Fruit fly (Drosophila melanogaster) whole organism, embryonic: ENCODE data around the gene CG34041.

ENCODE experiments used
- Antp ChIP-seq: fragments of 200-800 bp; sonication (Bioruptor generic); optimal IDR thresholded peaks from 3 replicates; lab custom pipeline; 2016; ENCODE audit warnings: missing biosample characterization, missing genetic modification characterization
- CG10565 ChIP-seq: fragments of 200-800 bp; sonication (Bioruptor generic); optimal IDR thresholded peaks from 3 replicates; lab custom pipeline; 2016; ENCODE audit warnings: missing biosample characterization, mild to moderate bottlenecking, missing genetic modification characterization
- CG10654 ChIP-seq: fragments of 200-800 bp; sonication (Bioruptor generic); optimal IDR thresholded peaks from 2 replicates; lab custom pipeline; 2016; ENCODE audit warnings: missing biosample characterization, missing genetic modification characterization
- CG11560 ChIP-seq: fragments of 200-800 bp; sonication (Bioruptor generic); IDR thresholded peaks from 3 replicates; pipeline ENCODE4 v1.3.6; 2022; ENCODE audit warnings: missing biosample characterization, missing genetic modification characterization
- CG12155 ChIP-seq: fragments of 200-800 bp; sonication (Bioruptor generic); optimal IDR thresholded peaks from 3 replicates; lab custom pipeline; 2016; ENCODE audit warnings: missing biosample characterization, missing genetic modification characterization
- CG12236 ChIP-seq: fragments of 200-800 bp; sonication (Bioruptor generic); optimal IDR thresholded peaks from 2 replicates; lab custom pipeline; 2016; ENCODE audit warnings: missing biosample characterization, missing genetic modification characterization
- CG12769 ChIP-seq: fragments of 200-800 bp; sonication (Bioruptor generic); optimal IDR thresholded peaks from 2 replicates; lab custom pipeline; 2019; ENCODE audit warnings: missing biosample characterization, mild to moderate bottlenecking, missing genetic modification characterization, moderate library complexity
- CG14965 ChIP-seq: fragments of 200-800 bp; sonication (Bioruptor generic); optimal IDR thresholded peaks from 2 replicates; lab custom pipeline; 2016; ENCODE audit warnings: missing biosample characterization, missing genetic modification characterization, borderline replicate concordance
- CG15073 ChIP-seq: fragments of 200-800 bp; sonication (Bioruptor generic); optimal IDR thresholded peaks from 2 replicates; lab custom pipeline; 2016; ENCODE audit warnings: missing biosample characterization, missing genetic modification characterization
- CG15479 ChIP-seq: fragments of 200-800 bp; sonication (Bioruptor generic); optimal IDR thresholded peaks from 3 replicates; lab custom pipeline; 2019; ENCODE audit warnings: missing biosample characterization, mild to moderate bottlenecking, missing genetic modification characterization, moderate library complexity
- CG17802 ChIP-seq: fragments of 200-800 bp; sonication (Bioruptor generic); optimal IDR thresholded peaks from 2 replicates; lab custom pipeline; 2018; ENCODE audit warnings: missing biosample characterization, mild to moderate bottlenecking, missing genetic modification characterization, moderate library complexity
- CG1792 ChIP-seq: fragments of 200-800 bp; sonication (Bioruptor generic); optimal IDR thresholded peaks from 2 replicates; lab custom pipeline; 2016; ENCODE audit warnings: missing biosample characterization, missing genetic modification characterization
- CG18262 ChIP-seq: fragments of 200-800 bp; optimal IDR thresholded peaks from 3 replicates; lab custom pipeline; 2019; ENCODE audit warnings: missing biosample characterization, mild to moderate bottlenecking, missing genetic modification characterization, moderate library complexity
- CG18476 ChIP-seq: fragments of 200-800 bp; sonication (Bioruptor generic); optimal IDR thresholded peaks from 2 replicates; lab custom pipeline; 2016; ENCODE audit warnings: missing biosample characterization, mild to moderate bottlenecking, missing genetic modification characterization
- CG2120 ChIP-seq: fragments of 200-800 bp; sonication (Bioruptor generic); optimal IDR thresholded peaks from 3 replicates; lab custom pipeline; 2016; ENCODE audit warnings: missing biosample characterization, missing genetic modification characterization
- CG32772 ChIP-seq: fragments of 200-800 bp; sonication (Bioruptor generic); IDR thresholded peaks from 2 replicates; pipeline ENCODE4 v1.3.6; 2022; ENCODE audit warnings: missing biosample characterization, missing genetic modification characterization
- CG3838 ChIP-seq: fragments of 200-800 bp; sonication (Bioruptor generic); optimal IDR thresholded peaks from 3 replicates; lab custom pipeline; 2016; ENCODE audit warnings: missing biosample characterization, missing genetic modification characterization
- CG4617 ChIP-seq: fragments of 200-800 bp; sonication (Bioruptor generic); optimal IDR thresholded peaks from 3 replicates; lab custom pipeline; 2016; ENCODE audit warnings: missing biosample characterization, missing genetic modification characterization, borderline replicate concordance
- CG6765 ChIP-seq: fragments of 200-800 bp; sonication (Bioruptor generic); optimal IDR thresholded peaks from 3 replicates; lab custom pipeline; 2017; ENCODE audit warnings: missing biosample characterization, mild to moderate bottlenecking, missing genetic modification characterization
- CG6813 ChIP-seq: fragments of 200-800 bp; sonication (Bioruptor generic); optimal IDR thresholded peaks from 2 replicates; lab custom pipeline; 2017; ENCODE audit warnings: missing biosample characterization, missing genetic modification characterization, mild to moderate bottlenecking, moderate library complexity, missing genetic modification reagents
- CG7556 ChIP-seq: fragments of 200-800 bp; sonication (Bioruptor generic); optimal IDR thresholded peaks from 2 replicates; lab custom pipeline; 2017; ENCODE audit warnings: missing biosample characterization, mild to moderate bottlenecking, missing genetic modification characterization
- CG7987 ChIP-seq: fragments of 200-800 bp; sonication (Bioruptor generic); optimal IDR thresholded peaks from 2 replicates; lab custom pipeline; 2018; ENCODE audit warnings: missing biosample characterization, mild to moderate bottlenecking, missing genetic modification characterization, moderate library complexity
- CG8290 ChIP-seq, 3 experiments: fragments of 200-800 bp; sonication (Bioruptor generic); optimal IDR thresholded peaks; 2 replicates each; lab custom pipeline; 2016 to 2019; ENCODE audit warnings: missing biosample characterization in 3 of 3, missing genetic modification characterization in 3 of 3, mild to moderate bottlenecking in 2 of 3, moderate library complexity in 1 of 3
- CG8478 ChIP-seq: fragments of >200 bp; optimal IDR thresholded peaks from 2 replicates; lab custom pipeline; 2018
- CG9437 ChIP-seq: fragments of 200-800 bp; sonication (Bioruptor generic); optimal IDR thresholded peaks from 2 replicates; lab custom pipeline; 2018; ENCODE audit warnings: missing biosample characterization, mild to moderate bottlenecking, missing genetic modification characterization
- D19A ChIP-seq: fragments of 200-800 bp; optimal IDR thresholded peaks from 3 replicates; lab custom pipeline; 2019; ENCODE audit warnings: missing biosample characterization, mild to moderate bottlenecking, missing genetic modification characterization, moderate library complexity
- Dfd ChIP-seq, 2 experiments: fragments of >200 bp; optimal IDR thresholded peaks; 2 replicates each; lab custom pipeline; 2017; ENCODE audit warnings: missing biosample characterization in 2 of 2, missing genetic modification characterization in 2 of 2
- Dip3 ChIP-seq: fragments of 200-800 bp; sonication (Bioruptor generic); optimal IDR thresholded peaks from 3 replicates; lab custom pipeline; 2016; ENCODE audit warnings: missing biosample characterization, missing genetic modification characterization
- Ets65A ChIP-seq: fragments of 200-800 bp; sonication (Bioruptor generic); peaks from one replicate; lab custom pipeline; 2016; ENCODE audit warnings: missing biosample characterization, missing genetic modification characterization
- Hr3 ChIP-seq: fragments of 200-800 bp; sonication (Bioruptor generic); optimal IDR thresholded peaks from 3 replicates; lab custom pipeline; 2016; ENCODE audit warnings: missing biosample characterization, missing genetic modification characterization
- Mad ChIP-seq: fragments of 200-800 bp; sonication (Bioruptor generic); optimal IDR thresholded peaks from 2 replicates; lab custom pipeline; 2016; ENCODE audit warnings: missing biosample characterization, missing genetic modification characterization
- Oaz ChIP-seq: fragments of 200-800 bp; sonication (Bioruptor generic); IDR thresholded peaks from 2 replicates; pipeline ENCODE4 v1.3.6; 2022; ENCODE audit warnings: missing biosample characterization, missing genetic modification characterization
- Optix ChIP-seq: fragments of 200-800 bp; sonication (Bioruptor generic); IDR thresholded peaks from 3 replicates; pipeline ENCODE4 v1.3.6; 2022; ENCODE audit warnings: missing biosample characterization, missing genetic modification characterization
- Stat92E ChIP-seq, 3 experiments: fragments of >200 bp in 2 of 3; fragments of 200-800 bp in 1 of 3; sonication (Bioruptor generic) in 1 of 3; optimal IDR thresholded peaks; 2 replicates each; lab custom pipeline; 2017 to 2019; ENCODE audit warnings: missing biosample characterization in 3 of 3, missing genetic modification characterization in 3 of 3, mild to moderate bottlenecking in 1 of 3, moderate library complexity in 1 of 3
- ato ChIP-seq: fragments of 200-800 bp; sonication (Bioruptor generic); IDR thresholded peaks from 2 replicates; pipeline ENCODE4 v1.3.6; 2022; ENCODE audit warnings: missing biosample characterization, missing genetic modification characterization; ENCODE audit not compliant: partially characterized antibody
- br ChIP-seq: fragments of >200 bp; optimal IDR thresholded peaks from 2 replicates; lab custom pipeline; 2017
- croc ChIP-seq: fragments of 200-800 bp; sonication (Bioruptor generic); conservative IDR thresholded peaks from 3 replicates; pipeline ENCODE4 v1.3.6; 2022; ENCODE audit warnings: missing biosample characterization, missing genetic modification characterization
- eyg ChIP-seq: fragments of 200-800 bp; sonication (Bioruptor generic); optimal IDR thresholded peaks from 3 replicates; lab custom pipeline; 2016; ENCODE audit warnings: missing biosample characterization, missing genetic modification characterization
- fru ChIP-seq: fragments of >200 bp; optimal IDR thresholded peaks from 2 replicates; lab custom pipeline; 2017
- fu2 ChIP-seq: fragments of 200-800 bp; sonication (Bioruptor generic); optimal IDR thresholded peaks from 2 replicates; lab custom pipeline; 2016; ENCODE audit warnings: missing biosample characterization, missing genetic modification characterization
- gem ChIP-seq: fragments of 200-800 bp; sonication (Bioruptor generic); optimal IDR thresholded peaks from 2 replicates; lab custom pipeline; 2019; ENCODE audit warnings: missing biosample characterization, mild to moderate bottlenecking, missing genetic modification characterization, moderate library complexity
- jumu ChIP-seq: fragments of 200-800 bp; sonication (Bioruptor generic); optimal IDR thresholded peaks from 3 replicates; lab custom pipeline; 2016; ENCODE audit warnings: missing biosample characterization, missing genetic modification characterization
- kah ChIP-seq: fragments of 200-800 bp; sonication (Bioruptor generic); optimal IDR thresholded peaks from 2 replicates; lab custom pipeline; 2018; ENCODE audit warnings: missing biosample characterization, mild to moderate bottlenecking, missing genetic modification characterization
- kay ChIP-seq: fragments of 200-800 bp; sonication (Bioruptor generic); optimal IDR thresholded peaks from 2 replicates; lab custom pipeline; 2016; ENCODE audit warnings: missing biosample characterization, missing genetic modification characterization
- ranshi ChIP-seq: fragments of 200-800 bp; sonication (Bioruptor generic); IDR thresholded peaks from 2 replicates; pipeline ENCODE4 v1.3.6; 2022; ENCODE audit warnings: missing biosample characterization, missing genetic modification characterization
- shn ChIP-seq: fragments of 200-800 bp; sonication (Bioruptor generic); optimal IDR thresholded peaks from 3 replicates; lab custom pipeline; 2016; ENCODE audit warnings: missing biosample characterization, missing genetic modification characterization
- sna ChIP-seq: fragments of 200-800 bp; sonication (Bioruptor generic); IDR thresholded peaks from 2 replicates; pipeline ENCODE4 v1.3.6; 2022; ENCODE audit warnings: missing biosample characterization, missing genetic modification characterization; ENCODE audit not compliant: partially characterized antibody
- so ChIP-seq: fragments of 200-800 bp; sonication (Bioruptor generic); IDR thresholded peaks from 3 replicates; pipeline ENCODE4 v1.3.6; 2022; ENCODE audit warnings: missing biosample characterization, missing genetic modification characterization
- vnd ChIP-seq: fragments of 200-800 bp; sonication (Bioruptor generic); IDR thresholded peaks from 3 replicates; pipeline ENCODE4 v1.3.6; 2022; ENCODE audit warnings: missing biosample characterization, missing genetic modification characterization; ENCODE audit not compliant: partially characterized antibody
- z ChIP-seq: fragments of 200-800 bp; sonication (Bioruptor generic); IDR thresholded peaks from 3 replicates; pipeline ENCODE4 v1.3.6; 2022; ENCODE audit warnings: missing biosample characterization, missing genetic modification characterization
- zfh1 ChIP-seq: fragments of 200-800 bp; sonication (Bioruptor generic); IDR thresholded peaks from 3 replicates; pipeline ENCODE4 v1.3.6; 2022; ENCODE audit warnings: missing biosample characterization, missing genetic modification characterization
- zfh2 ChIP-seq: fragments of 200-800 bp; sonication (Bioruptor generic); optimal IDR thresholded peaks from 2 replicates; lab custom pipeline; 2016; ENCODE audit warnings: missing biosample characterization, missing genetic modification characterization

CG34041 gene

DNA sequence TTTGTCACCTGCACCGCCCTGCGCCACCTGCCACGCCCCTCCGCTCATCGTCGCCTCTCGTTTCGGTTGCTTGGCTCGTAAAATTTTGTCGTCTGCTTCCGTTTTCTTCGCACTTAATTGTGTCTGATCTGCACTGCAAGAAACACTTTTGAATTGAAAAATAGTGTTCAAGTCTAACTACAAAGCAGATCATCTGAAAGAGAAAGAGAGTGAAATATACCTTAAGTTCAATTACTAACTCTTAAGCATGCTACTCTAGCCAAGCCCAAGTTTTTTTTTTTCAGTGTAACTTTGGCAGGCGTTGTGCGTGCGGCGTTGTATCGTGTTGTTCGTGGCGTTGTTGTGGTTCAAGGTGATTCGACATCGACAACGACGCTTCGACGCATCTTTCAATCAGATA is 32.4 kb downstream of the CG34041 start (continued):
- TF ChIP-seq sna (GFP tag; lab: Robert Waterston, UW), result no peak
- no peak for TF ChIP-seq fru (lab: Kevin White, UChicago)
- peak; percentile 94 for TF ChIP-seq ranshi
- TF ChIP-seq jumu (GFP tag; lab: Kevin White, UChicago), result peak; percentile 95
- peak; percentile 79 for TF ChIP-seq CG9437
- TF ChIP-seq CG18476 (GFP tag; lab: Kevin White, UChicago), result peak; percentile 86
- peak; percentile 79 for TF ChIP-seq CG14965 (GFP tag; lab: Kevin White, UChicago)
- peak; percentile 77 for TF ChIP-seq eyg
- TF ChIP-seq CG15073 (GFP tag; lab: Kevin White, UChicago), result peak; percentile 39
- peak; percentile 91 for TF ChIP-seq zfh2 (GFP tag; lab: Kevin White, UChicago)
- TF ChIP-seq vnd (GFP tag; lab: Robert Waterston, UW), result no peak
- peak; percentile 87 for TF ChIP-seq CG12236
- peak; percentile 92 for TF ChIP-seq CG7556 (GFP tag; lab: Kevin White, UChicago)
- peak; percentile 93 for TF ChIP-seq CG32772 (GFP tag; lab: Robert Waterston, UW)
- TF ChIP-seq CG10654, result peak; percentile 93
- peak; percentile 87 for TF ChIP-seq CG6765 (GFP tag; lab: Kevin White, UChicago)
- no peak for TF ChIP-seq br (lab: Kevin White, UChicago)
- TF ChIP-seq so, result peak; percentile 93
- peak; percentile 81 for TF ChIP-seq CG17802 (tag; lab: Kevin White, UChicago)
- peak; percentile 84 for TF ChIP-seq CG11560 (tag; lab: Robert Waterston, UW)
- TF ChIP-seq CG18262, result peak; percentile 83
- peak; percentile 86 for TF ChIP-seq Hr3 (GFP tag; lab: Kevin White, UChicago)
- no peak for TF ChIP-seq ato
- peak; percentile 73 for TF ChIP-seq D19A (tag; lab: Kevin White, UChicago)
- TF ChIP-seq CG10565, result peak; percentile 52
- TF ChIP-seq CG1792 (GFP tag; lab: Kevin White, UChicago), result peak; percentile 92
- TF ChIP-seq Dip3, result peak; percentile 85
- TF ChIP-seq kay (GFP tag; lab: Kevin White, UChicago), result peak; percentile 80
- peak; percentile 88 for TF ChIP-seq CG12769 (tag; lab: Kevin White, UChicago)
- peak; percentile 60; the same call in 2 of the 3 replicates for TF ChIP-seq z (GFP tag; lab: Robert Waterston, UW)
- TF ChIP-seq croc (GFP tag; lab: Robert Waterston, UW), result peak; percentile 80
- TF ChIP-seq CG4617 (GFP tag; lab: Kevin White, UChicago), result peak; percentile 83
- peak; percentile 81 for TF ChIP-seq CG3838 (GFP tag; lab: Kevin White, UChicago)
- peak in 1 of 3 experiments; percentile 57 for TF ChIP-seq Stat92E (GFP tag; optimal IDR thresholded peaks at IDR 0.05; lab: Kevin White, UChicago)
- peak; percentile 93 for TF ChIP-seq zfh1
- peak; percentile 90 for TF ChIP-seq fu2 (GFP tag; lab: Kevin White, UChicago)
- peak; percentile 95 for TF ChIP-seq CG2120
- TF ChIP-seq kah (GFP tag; lab: Kevin White, UChicago), result peak; percentile 79
- peak; percentile 99 for TF ChIP-seq Ets65A (GFP tag; lab: Kevin White, UChicago)
- TF ChIP-seq gem (tag; lab: Kevin White, UChicago), result peak; percentile 94
- TF ChIP-seq CG7987 (GFP tag; lab: Kevin White, UChicago), result peak; percentile 86
- peak; percentile 88 for TF ChIP-seq Oaz (GFP tag; lab: Robert Waterston, UW)
- TF ChIP-seq CG8290 (GFP tag; optimal IDR thresholded peaks at IDR 0.05; lab: Kevin White, UChicago), result peak; percentile 78
- peak in 1 of 2 experiments; percentile 91 for TF ChIP-seq CG8290 (tag; optimal IDR thresholded peaks at IDR 0.05; lab: Kevin White, UChicago)
- TF ChIP-seq Mad, result peak; percentile 88
- TF ChIP-seq Antp (GFP tag; lab: Kevin White, UChicago), result peak; percentile 97
- TF ChIP-seq CG15479 (GFP tag; lab: Kevin White, UChicago), result no peak
- peak; percentile 84 for TF ChIP-seq shn (GFP tag; lab: Kevin White, UChicago)
- no peak for TF ChIP-seq Dfd (GFP tag; optimal IDR thresholded peaks at IDR 0.05; lab: Kevin White, UChicago)
- no peak for TF ChIP-seq CG8478 (lab: Kevin White, UChicago)
- TF ChIP-seq Optix, result peak; percentile 87
- peak; percentile 89 for TF ChIP-seq CG6813 (GFP tag; lab: Kevin White, UChicago)
- peak; percentile 87 for TF ChIP-seq CG12155
